Fruit fly (Drosophila melanogaster) whole organism, embryonic: ENCODE measurements around the gene Rdl.

Experiments
- Adf1 ChIP-seq: fragments of 200-800 bp; sonication (Bioruptor generic); IDR thresholded peaks from 2 replicates; pipeline ENCODE4 v1.3.6; 2022; ENCODE audit warnings: missing biosample characterization, missing genetic modification characterization
- Atf6 ChIP-seq: fragments of 200-800 bp; sonication (Bioruptor generic); IDR thresholded peaks from 2 replicates; pipeline ENCODE4 v1.3.6; 2022; ENCODE audit warnings: missing biosample characterization, missing genetic modification characterization
- Bgb ChIP-seq: fragments of 200-800 bp; sonication (Bioruptor generic); IDR thresholded peaks from 2 replicates; pipeline ENCODE4 v1.3.6; 2022; ENCODE audit warnings: missing biosample characterization, missing genetic modification characterization; ENCODE audit not compliant: partially characterized antibody
- BtbVII ChIP-seq: fragments of 200-800 bp; sonication (Bioruptor generic); optimal IDR thresholded peaks from 3 replicates; lab custom pipeline; 2017; ENCODE audit warnings: missing biosample characterization, mild to moderate bottlenecking, missing genetic modification characterization
- C15 ChIP-seq: fragments of 200-800 bp; sonication (Bioruptor generic); IDR thresholded peaks from 3 replicates; pipeline ENCODE4 v1.3.6; 2022; ENCODE audit warnings: missing biosample characterization, missing genetic modification characterization
- CG11504 ChIP-seq: fragments of 200-800 bp; sonication (Bioruptor generic); optimal IDR thresholded peaks from 3 replicates; lab custom pipeline; 2019; ENCODE audit warnings: missing biosample characterization, mild to moderate bottlenecking, missing genetic modification characterization, moderate library complexity
- CG12744 ChIP-seq: fragments of 200-800 bp; sonication (Bioruptor generic); optimal IDR thresholded peaks from 2 replicates; lab custom pipeline; 2016; ENCODE audit warnings: missing biosample characterization, missing genetic modification characterization
- CG12769 ChIP-seq: fragments of 200-800 bp; sonication (Bioruptor generic); optimal IDR thresholded peaks from 2 replicates; lab custom pipeline; 2019; ENCODE audit warnings: missing biosample characterization, mild to moderate bottlenecking, missing genetic modification characterization, moderate library complexity
- CG15601 ChIP-seq: fragments of 200-800 bp; sonication (Bioruptor generic); optimal IDR thresholded peaks from 3 replicates; lab custom pipeline; 2019; ENCODE audit warnings: missing biosample characterization, mild to moderate bottlenecking, missing genetic modification characterization, moderate library complexity
- CG1602 ChIP-seq: fragments of 200-800 bp; sonication (Bioruptor generic); optimal IDR thresholded peaks from 3 replicates; lab custom pipeline; 2016; ENCODE audit warnings: missing biosample characterization, missing genetic modification characterization
- CG18476 ChIP-seq: fragments of 200-800 bp; sonication (Bioruptor generic); optimal IDR thresholded peaks from 2 replicates; lab custom pipeline; 2016; ENCODE audit warnings: missing biosample characterization, mild to moderate bottlenecking, missing genetic modification characterization
- CG31441 ChIP-seq: fragments of 200-800 bp; sonication (Bioruptor generic); IDR thresholded peaks from 2 replicates; pipeline ENCODE4 v1.3.6; 2022; ENCODE audit warnings: missing biosample characterization, missing genetic modification characterization
- CG5245 ChIP-seq: fragments of 200-800 bp; sonication (Bioruptor generic); optimal IDR thresholded peaks from 3 replicates; lab custom pipeline; 2016; ENCODE audit warnings: missing biosample characterization, missing genetic modification characterization
- CG7839 ChIP-seq: fragments of 200-800 bp; sonication (Bioruptor generic); optimal IDR thresholded peaks from 3 replicates; lab custom pipeline; 2018; ENCODE audit warnings: missing biosample characterization, mild to moderate bottlenecking, missing genetic modification characterization, moderate library complexity
- CG7987 ChIP-seq: fragments of 200-800 bp; sonication (Bioruptor generic); optimal IDR thresholded peaks from 2 replicates; lab custom pipeline; 2018; ENCODE audit warnings: missing biosample characterization, mild to moderate bottlenecking, missing genetic modification characterization, moderate library complexity
- CG8290 ChIP-seq, 3 experiments: fragments of 200-800 bp; sonication (Bioruptor generic); optimal IDR thresholded peaks; 2 replicates each; lab custom pipeline; 2016 to 2019; ENCODE audit warnings: missing biosample characterization in 3 of 3, missing genetic modification characterization in 3 of 3, mild to moderate bottlenecking in 2 of 3, moderate library complexity in 1 of 3
- CG8478 ChIP-seq: fragments of >200 bp; optimal IDR thresholded peaks from 2 replicates; lab custom pipeline; 2018
- CG9727 ChIP-seq: fragments of 200-800 bp; sonication (Bioruptor generic); optimal IDR thresholded peaks from 3 replicates; lab custom pipeline; 2017; ENCODE audit warnings: missing biosample characterization, mild to moderate bottlenecking, missing genetic modification characterization
- Deaf1 ChIP-seq: fragments of 200-800 bp; optimal IDR thresholded peaks from 3 replicates; lab custom pipeline; 2019; ENCODE audit warnings: missing biosample characterization, mild to moderate bottlenecking, missing genetic modification characterization, moderate library complexity
- Drgx ChIP-seq: fragments of 200-800 bp; sonication (Bioruptor generic); IDR thresholded peaks from 2 replicates; pipeline ENCODE4 v1.3.6; 2022; ENCODE audit warnings: missing biosample characterization, missing genetic modification characterization
- GATAe ChIP-seq: fragments of 200-800 bp; sonication (Bioruptor generic); conservative IDR thresholded peaks from 2 replicates; pipeline ENCODE4 v1.3.6; 2022; ENCODE audit warnings: missing biosample characterization, missing genetic modification characterization
- Hr39 ChIP-seq: fragments of >200 bp; optimal IDR thresholded peaks from 2 replicates; lab custom pipeline; 2017
- Hr51 ChIP-seq, 2 experiments: fragments of 200-800 bp; sonication (Bioruptor generic); optimal IDR thresholded peaks; 2 replicates in 1 of 2; 3 replicates in 1 of 2; lab custom pipeline; 2016 to 2018; ENCODE audit warnings: missing biosample characterization in 2 of 2, missing genetic modification characterization in 2 of 2, mild to moderate bottlenecking in 1 of 2, moderate library complexity in 1 of 2
- MESR4 ChIP-seq: fragments of 200-800 bp; sonication (Bioruptor generic); optimal IDR thresholded peaks from 2 replicates; lab custom pipeline; 2018; ENCODE audit warnings: missing biosample characterization, mild to moderate bottlenecking, missing genetic modification characterization, moderate library complexity
- Med ChIP-seq: fragments of 200-800 bp; sonication (Bioruptor generic); peaks from one replicate; lab custom pipeline; 2016; ENCODE audit warnings: missing biosample characterization, missing genetic modification characterization, mild to moderate bottlenecking, inconsistent platforms, moderate library complexity
- NC2α ChIP-seq: fragments of 200-800 bp; sonication (Bioruptor generic); optimal IDR thresholded peaks from 2 replicates; lab custom pipeline; 2016; ENCODE audit warnings: missing biosample characterization, missing genetic modification characterization
- Oaz ChIP-seq: fragments of 200-800 bp; sonication (Bioruptor generic); IDR thresholded peaks from 2 replicates; pipeline ENCODE4 v1.3.6; 2022; ENCODE audit warnings: missing biosample characterization, missing genetic modification characterization
- Pdp1 ChIP-seq, 2 experiments: fragments of 200-800 bp; sonication (Bioruptor generic); optimal IDR thresholded peaks; 3 replicates each; lab custom pipeline; 2016; ENCODE audit warnings: missing biosample characterization in 2 of 2, missing genetic modification characterization in 2 of 2, mild to moderate bottlenecking in 1 of 2, moderate library complexity in 1 of 2
- Trl ChIP-seq, 3 experiments: fragments of >200 bp in 2 of 3; fragments of 200-800 bp in 1 of 3; sonication (Bioruptor generic) in 1 of 3; optimal IDR thresholded peaks; 2 replicates in 1 of 3; 3 replicates in 2 of 3; lab custom pipeline; 2016 to 2017; ENCODE audit warnings: missing biosample characterization in 1 of 3, missing genetic modification characterization in 1 of 3
- Vsx1 ChIP-seq: fragments of 200-800 bp; sonication (Bioruptor generic); optimal IDR thresholded peaks from 2 replicates; lab custom pipeline; 2017; ENCODE audit warnings: missing biosample characterization, mild to moderate bottlenecking, missing genetic modification characterization, missing genetic modification reagents
- Xrp1 ChIP-seq: fragments of 200-800 bp; sonication (Bioruptor generic); IDR thresholded peaks from 2 replicates; pipeline ENCODE4 v1.3.6; 2022; ENCODE audit warnings: missing biosample characterization, missing genetic modification characterization
- ac ChIP-seq: fragments of 200-800 bp; sonication (Bioruptor generic); optimal IDR thresholded peaks from 3 replicates; lab custom pipeline; 2017; ENCODE audit warnings: missing biosample characterization, mild to moderate bottlenecking, missing genetic modification characterization
- br ChIP-seq: fragments of >200 bp; optimal IDR thresholded peaks from 2 replicates; lab custom pipeline; 2017
- crc ChIP-seq: fragments of 200-800 bp; sonication (Bioruptor generic); optimal IDR thresholded peaks from 2 replicates; lab custom pipeline; 2016; ENCODE audit warnings: missing biosample characterization, missing genetic modification characterization
- dmrt11E ChIP-seq: fragments of 200-800 bp; sonication (Bioruptor generic); optimal IDR thresholded peaks from 3 replicates; lab custom pipeline; 2018; ENCODE audit warnings: missing biosample characterization, mild to moderate bottlenecking, missing genetic modification characterization, moderate library complexity
- dmrt99B ChIP-seq: fragments of 200-800 bp; sonication (Bioruptor generic); optimal IDR thresholded peaks from 2 replicates; lab custom pipeline; 2018; ENCODE audit warnings: missing biosample characterization, mild to moderate bottlenecking, missing genetic modification characterization, moderate library complexity
- exex ChIP-seq: fragments of 200-800 bp; sonication (Bioruptor generic); optimal IDR thresholded peaks from 4 replicates; lab custom pipeline; 2018; ENCODE audit warnings: missing biosample characterization, mild to moderate bottlenecking, missing genetic modification characterization, moderate library complexity
- fru ChIP-seq: fragments of >200 bp; optimal IDR thresholded peaks from 2 replicates; lab custom pipeline; 2017
- gem ChIP-seq: fragments of 200-800 bp; sonication (Bioruptor generic); optimal IDR thresholded peaks from 2 replicates; lab custom pipeline; 2019; ENCODE audit warnings: missing biosample characterization, mild to moderate bottlenecking, missing genetic modification characterization, moderate library complexity
- gsb ChIP-seq: fragments of 200-800 bp; sonication (Bioruptor generic); IDR thresholded peaks from 2 replicates; pipeline ENCODE4 v1.3.6; 2022; ENCODE audit warnings: missing biosample characterization, missing genetic modification characterization
- gt ChIP-seq: fragments of 200-800 bp; sonication (Bioruptor generic); IDR thresholded peaks from 2 replicates; pipeline ENCODE4 v1.3.6; 2022; ENCODE audit warnings: missing biosample characterization, missing genetic modification characterization
- insv ChIP-seq, 2 experiments: fragments of 200-800 bp; sonication (Bioruptor generic); optimal IDR thresholded peaks; 3 replicates each; lab custom pipeline; 2016 to 2018; ENCODE audit warnings: missing biosample characterization in 2 of 2, missing genetic modification characterization in 2 of 2
- lilli ChIP-seq: fragments of 200-800 bp; sonication (Bioruptor generic); optimal IDR thresholded peaks from 3 replicates; lab custom pipeline; 2016; ENCODE audit warnings: missing biosample characterization, missing genetic modification characterization
- nerfin-1 ChIP-seq: fragments of 200-800 bp; sonication (Bioruptor generic); optimal IDR thresholded peaks from 3 replicates; lab custom pipeline; 2019; ENCODE audit warnings: missing biosample characterization, mild to moderate bottlenecking, missing genetic modification characterization, moderate library complexity
- nmo ChIP-seq: fragments of 200-800 bp; sonication (Bioruptor generic); optimal IDR thresholded peaks from 2 replicates; lab custom pipeline; 2018; ENCODE audit warnings: missing biosample characterization, mild to moderate bottlenecking, missing genetic modification characterization, moderate library complexity
- phol ChIP-seq: fragments of 200-800 bp; sonication (Bioruptor generic); optimal IDR thresholded peaks from 3 replicates; lab custom pipeline; 2018; ENCODE audit warnings: missing biosample characterization, mild to moderate bottlenecking, missing genetic modification characterization, moderate library complexity
- pzg ChIP-seq: fragments of 200-800 bp; sonication (Bioruptor generic); optimal IDR thresholded peaks from 3 replicates; lab custom pipeline; 2018; ENCODE audit warnings: missing biosample characterization, mild to moderate bottlenecking, missing genetic modification characterization, moderate library complexity
- row ChIP-seq: fragments of 200-800 bp; sonication (Bioruptor generic); IDR thresholded peaks from 3 replicates; pipeline ENCODE4 v1.3.6; 2022; ENCODE audit warnings: missing biosample characterization, missing genetic modification characterization
- seq ChIP-seq: fragments of 200-800 bp; sonication (Bioruptor generic); IDR thresholded peaks from 2 replicates; pipeline ENCODE4 v1.3.6; 2022; ENCODE audit warnings: missing biosample characterization, missing genetic modification characterization
- slbo ChIP-seq: fragments of 200-800 bp; sonication (Bioruptor generic); IDR thresholded peaks from 2 replicates; pipeline ENCODE4 v1.3.6; 2022; ENCODE audit warnings: missing biosample characterization, missing genetic modification characterization

Gene Rdl

dm6 chr3L:9209665-9210064 is 27.7 kb upstream of the Rdl start (continued):
- TF ChIP-seq crc (GFP tag; lab: Kevin White, UChicago) (no peak), CG5245 (GFP tag; lab: Kevin White, UChicago) (no peak), CG7987 (GFP tag; lab: Kevin White, UChicago) (no peak), gt (GFP tag; lab: Robert Waterston, UW) (no peak), fru (lab: Kevin White, UChicago) (no peak), exex (peak; percentile 94), Bgb (GFP tag; lab: Robert Waterston, UW) (no peak), CG8478 (lab: Kevin White, UChicago) (no peak), br (lab: Kevin White, UChicago) (no peak), CG18476 (no peak), CG8290 (GFP tag; optimal IDR thresholded peaks at IDR 0.05; lab: Kevin White, UChicago) (no peak), CG8290 (tag; optimal IDR thresholded peaks at IDR 0.05; lab: Kevin White, UChicago) (peak in 1 of 2 experiments; percentile 11), CG7839 (tag; lab: Kevin White, UChicago) (no peak), CG15601 (no peak), ac (GFP tag; lab: Kevin White, UChicago) (no peak), C15 (GFP tag; lab: Robert Waterston, UW) (no peak), BtbVII (no peak), MESR4 (GFP tag; lab: Kevin White, UChicago) (no peak), CG1602 (GFP tag; lab: Kevin White, UChicago) (no peak), insv (GFP tag; optimal IDR thresholded peaks at IDR 0.05; lab: Kevin White, UChicago) (no peak), pzg (no peak), Xrp1 (GFP tag; lab: Robert Waterston, UW) (0 out of 2 replicates have a peak, but pooled peaks have one; percentile 9), gsb (GFP tag; lab: Robert Waterston, UW) (no peak), CG12744 (GFP tag; lab: Kevin White, UChicago) (no peak), Adf1 (GFP tag; lab: Robert Waterston, UW) (no peak), Vsx1 (peak; percentile 76), GATAe (GFP tag; lab: Robert Waterston, UW) (peak; percentile 70; the same call in 1 of the 2 replicates), Hr39 (no peak), Atf6 (GFP tag; lab: Robert Waterston, UW) (0 out of 2 replicates have a peak, but pooled peaks have one; percentile 23), nerfin-1 (tag; lab: Kevin White, UChicago) (no peak)

DNA sequence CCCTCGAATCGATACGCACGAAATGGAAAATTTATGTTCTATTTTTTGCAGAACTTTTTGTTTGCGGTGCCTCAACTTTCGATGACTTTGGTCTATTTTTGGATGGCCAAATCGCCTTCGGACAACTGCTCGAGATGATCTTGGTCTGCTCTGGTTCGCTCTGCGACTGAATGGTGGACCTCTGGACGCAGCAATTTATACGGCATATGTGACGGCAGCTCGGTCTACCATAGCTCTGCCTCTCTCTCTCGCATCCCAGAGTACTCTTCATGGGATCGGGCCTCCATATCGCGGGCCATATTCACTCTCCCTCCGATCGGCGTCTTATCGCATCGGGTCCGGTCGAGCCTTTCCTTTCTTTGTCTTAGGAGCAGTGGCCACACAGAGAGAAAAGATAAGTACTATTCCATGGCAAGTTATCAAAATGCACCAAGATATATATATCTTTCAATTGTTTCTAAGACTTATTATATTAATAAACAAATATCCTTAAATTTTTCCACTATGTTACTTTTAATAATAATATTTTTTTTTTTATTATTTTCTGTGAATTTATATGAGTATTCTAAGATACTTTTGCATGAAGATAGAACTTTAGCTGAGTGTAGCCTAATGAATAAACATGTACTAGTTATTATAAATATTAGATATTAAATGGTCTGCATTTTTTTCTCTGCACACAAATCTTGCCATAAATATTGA is 26.9 kb upstream of the Rdl start, which contains the start of gene Slc45-1:
TSS of gene Slc45-1 (minus strand) at position 150 of the 702 bp plus-strand sequence.
- TF ChIP-seq CG7839 (tag; lab: Kevin White, UChicago) (peak; percentile 45), Trl (optimal IDR thresholded peaks at IDR 0.05; lab: Kevin White, UChicago) (peak; percentile 35 to 41), Trl (GFP tag; optimal IDR thresholded peaks at IDR 0.05; lab: Kevin White, UChicago) (no peak), Deaf1 (tag; lab: Kevin White, UChicago) (peak; percentile 50), CG11504 (tag; lab: Kevin White, UChicago) (peak; percentile 31), nmo (GFP tag; lab: Kevin White, UChicago) (peak; percentile 9), dmrt11E (tag; lab: Kevin White, UChicago) (peak; percentile 21), lilli (GFP tag; lab: Kevin White, UChicago) (no peak), Oaz (GFP tag; lab: Robert Waterston, UW) (no peak), Hr51 (GFP tag; optimal IDR thresholded peaks at IDR 0.05; lab: Kevin White, UChicago) (peak in 1 of 2 experiments; percentile 5), NC2α (GFP tag; lab: Kevin White, UChicago) (no peak), seq (GFP tag; lab: Robert Waterston, UW) (no peak), dmrt99B (tag; lab: Kevin White, UChicago) (peak; percentile 12), CG12769 (peak; percentile 59), CG9727 (GFP tag; lab: Kevin White, UChicago) (peak; percentile 20), phol (tag; lab: Kevin White, UChicago) (peak; percentile 11), slbo (GFP tag; lab: Robert Waterston, UW) (peak; percentile 31; the same call in 1 of the 2 replicates), row (GFP tag; lab: Robert Waterston, UW) (0 out of 3 replicates have a peak, but pooled peaks have one; percentile 6), gem (tag; lab: Kevin White, UChicago) (peak; percentile 40), Pdp1 (GFP tag; optimal IDR thresholded peaks at IDR 0.05; lab: Kevin White, UChicago) (peak in 1 of 2 experiments; percentile 12), Med (GFP tag; lab: Kevin White, UChicago) (peak; percentile 68), CG31441 (GFP tag; lab: Robert Waterston, UW) (0 out of 2 replicates have a peak, but pooled peaks have one; percentile 28), Drgx (GFP tag; lab: Robert Waterston, UW) (peak; percentile 43; the same call in 1 of the 2 replicates)
